Fruit fly (Drosophila melanogaster) whole organism, embryonic: ENCODE measurements around the gene CG17803.

Experiments
- Asciz ChIP-seq: fragments of 200-800 bp; sonication (Bioruptor generic); optimal IDR thresholded peaks from 2 replicates; lab custom pipeline; 2017; ENCODE audit warnings: missing biosample characterization, mild to moderate bottlenecking, missing genetic modification characterization, missing genetic modification reagents
- Awh ChIP-seq: fragments of 200-800 bp; sonication (Bioruptor generic); IDR thresholded peaks from 2 replicates; pipeline ENCODE4, ENCODE4 v1.3.6; 2022; ENCODE audit warnings: missing biosample characterization, missing genetic modification characterization
- CG10274 ChIP-seq: fragments of 200-800 bp; sonication (Bioruptor generic); optimal IDR thresholded peaks from 3 replicates; lab custom pipeline; 2017; ENCODE audit warnings: missing biosample characterization, mild to moderate bottlenecking, missing genetic modification characterization
- CG10462 ChIP-seq: fragments of 200-800 bp; sonication (Bioruptor generic); optimal IDR thresholded peaks from 2 replicates; lab custom pipeline; 2016; ENCODE audit warnings: missing biosample characterization, missing genetic modification characterization
- CG12391 ChIP-seq: fragments of 200-800 bp; sonication (Bioruptor generic); optimal IDR thresholded peaks from 3 replicates; lab custom pipeline; 2018; ENCODE audit warnings: missing biosample characterization, mild to moderate bottlenecking, missing genetic modification characterization, moderate library complexity
- CG17359 ChIP-seq: fragments of 200-800 bp; sonication (Bioruptor generic); optimal IDR thresholded peaks from 3 replicates; lab custom pipeline; 2018; ENCODE audit warnings: missing biosample characterization, mild to moderate bottlenecking, missing genetic modification characterization, moderate library complexity
- CG17361 ChIP-seq: fragments of 200-800 bp; sonication (Bioruptor generic); IDR thresholded peaks from 3 replicates; pipeline ENCODE4 v1.3.6; 2022; ENCODE audit warnings: missing biosample characterization, missing genetic modification characterization
- CG2129 ChIP-seq: fragments of 200-800 bp; sonication (Bioruptor generic); IDR thresholded peaks from 2 replicates; pipeline ENCODE4 v1.3.6; 2022; ENCODE audit warnings: missing biosample characterization, missing genetic modification characterization; ENCODE audit not compliant: partially characterized antibody
- CG2199 ChIP-seq: fragments of 200-800 bp; sonication (Bioruptor generic); IDR thresholded peaks from 3 replicates; pipeline ENCODE4 v1.3.6; 2022; ENCODE audit warnings: missing biosample characterization, missing genetic modification characterization
- CG31365 ChIP-seq: fragments of 200-800 bp; sonication (Bioruptor generic); optimal IDR thresholded peaks from 2 replicates; lab custom pipeline; 2018; ENCODE audit warnings: missing biosample characterization, mild to moderate bottlenecking, missing genetic modification characterization
- CG3995 ChIP-seq: fragments of 200-800 bp; sonication (Bioruptor generic); optimal IDR thresholded peaks from 3 replicates; lab custom pipeline; 2016; ENCODE audit warnings: missing biosample characterization, missing genetic modification characterization
- CG4328 ChIP-seq: fragments of 200-800 bp; sonication (Bioruptor generic); optimal IDR thresholded peaks from 3 replicates; lab custom pipeline; 2017; ENCODE audit warnings: missing biosample characterization, missing genetic modification reagents, missing genetic modification characterization
- CG6791 ChIP-seq: fragments of 200-800 bp; sonication (Bioruptor generic); IDR thresholded peaks from 3 replicates; pipeline ENCODE4 v1.3.6; 2022; ENCODE audit warnings: missing biosample characterization, missing genetic modification characterization; ENCODE audit not compliant: partially characterized antibody
- CG7372 ChIP-seq: fragments of 200-800 bp; sonication (Bioruptor generic); IDR thresholded peaks from 2 replicates; pipeline ENCODE4 v1.3.6; 2022; ENCODE audit warnings: missing biosample characterization, missing genetic modification characterization
- CG8290 ChIP-seq, 3 experiments: fragments of 200-800 bp; sonication (Bioruptor generic); optimal IDR thresholded peaks; 2 replicates each; lab custom pipeline; 2016 to 2019; ENCODE audit warnings: missing biosample characterization in 3 of 3, missing genetic modification characterization in 3 of 3, mild to moderate bottlenecking in 2 of 3, moderate library complexity in 1 of 3
- CG9437 ChIP-seq: fragments of 200-800 bp; sonication (Bioruptor generic); optimal IDR thresholded peaks from 2 replicates; lab custom pipeline; 2018; ENCODE audit warnings: missing biosample characterization, mild to moderate bottlenecking, missing genetic modification characterization
- CG9932 ChIP-seq: fragments of 200-800 bp; sonication (Bioruptor generic); IDR thresholded peaks from 2 replicates; pipeline ENCODE4 v1.3.6; 2022; ENCODE audit warnings: missing biosample characterization, missing genetic modification characterization
- CkIIα-i1 ChIP-seq: fragments of 200-800 bp; sonication (Bioruptor generic); IDR thresholded peaks from 2 replicates; pipeline ENCODE4 v1.3.6; 2022; ENCODE audit warnings: missing biosample characterization, missing genetic modification characterization
- Dbx ChIP-seq: fragments of 200-800 bp; sonication (Bioruptor generic); IDR thresholded peaks from 3 replicates; pipeline ENCODE4 v1.3.6; 2022; ENCODE audit warnings: missing biosample characterization, missing genetic modification characterization
- Eip74EF ChIP-seq, 2 experiments: fragments of 200-800 bp in 1 of 2; fragments of >200 bp in 1 of 2; sonication (Bioruptor generic) in 1 of 2; optimal IDR thresholded peaks; 2 replicates each; lab custom pipeline; 2017 to 2019; ENCODE audit warnings: missing biosample characterization in 2 of 2, missing genetic modification characterization in 2 of 2, mild to moderate bottlenecking in 1 of 2, moderate library complexity in 1 of 2
- Elba2 ChIP-seq: fragments of 200-800 bp; sonication (Bioruptor generic); optimal IDR thresholded peaks from 3 replicates; lab custom pipeline; 2016; ENCODE audit warnings: missing biosample characterization, missing genetic modification characterization
- Ets97D ChIP-seq: fragments of 200-800 bp; sonication (Bioruptor generic); optimal IDR thresholded peaks from 3 replicates; lab custom pipeline; 2016; ENCODE audit warnings: missing biosample characterization, missing genetic modification characterization
- HLH4C ChIP-seq: fragments of 200-800 bp; sonication (Bioruptor generic); IDR thresholded peaks from 3 replicates; pipeline ENCODE4 v1.3.6; 2022; ENCODE audit warnings: missing biosample characterization, missing genetic modification characterization; ENCODE audit not compliant: partially characterized antibody
- Hr51 ChIP-seq, 2 experiments: fragments of 200-800 bp; sonication (Bioruptor generic); optimal IDR thresholded peaks; 2 replicates in 1 of 2; 3 replicates in 1 of 2; lab custom pipeline; 2016 to 2018; ENCODE audit warnings: missing biosample characterization in 2 of 2, missing genetic modification characterization in 2 of 2, mild to moderate bottlenecking in 1 of 2, moderate library complexity in 1 of 2
- Max ChIP-seq: fragments of 200-800 bp; sonication (Bioruptor generic); optimal IDR thresholded peaks from 2 replicates; lab custom pipeline; 2016; ENCODE audit warnings: missing biosample characterization, mild to moderate bottlenecking, missing genetic modification characterization
- Ravus ChIP-seq: fragments of 200-800 bp; sonication (Bioruptor generic); IDR thresholded peaks from 2 replicates; pipeline ENCODE4 v1.3.6; 2022; ENCODE audit warnings: missing biosample characterization, missing genetic modification characterization
- Six4 ChIP-seq: fragments of 200-800 bp; sonication (Bioruptor generic); optimal IDR thresholded peaks from 2 replicates; lab custom pipeline; 2016; ENCODE audit warnings: missing biosample characterization, missing genetic modification characterization
- Usf ChIP-seq: fragments of 200-800 bp; sonication (Bioruptor generic); optimal IDR thresholded peaks from 2 replicates; lab custom pipeline; 2017; ENCODE audit warnings: missing genotype, missing biosample characterization, missing genetic modification characterization
- ato ChIP-seq: fragments of 200-800 bp; sonication (Bioruptor generic); IDR thresholded peaks from 2 replicates; pipeline ENCODE4 v1.3.6; 2022; ENCODE audit warnings: missing biosample characterization, missing genetic modification characterization; ENCODE audit not compliant: partially characterized antibody
- cwo ChIP-seq: fragments of 200-800 bp; sonication (Bioruptor generic); optimal IDR thresholded peaks from 3 replicates; lab custom pipeline; 2017; ENCODE audit warnings: missing biosample characterization, missing genetic modification characterization, mild to moderate bottlenecking, moderate library complexity, missing genetic modification reagents
- eve ChIP-seq, 2 experiments: fragments of >200 bp; optimal IDR thresholded peaks; 2 replicates each; lab custom pipeline; 2017; ENCODE audit warnings: missing biosample characterization in 2 of 2, missing genetic modification characterization in 2 of 2
- fd96Cb ChIP-seq: fragments of 200-800 bp; sonication (Bioruptor generic); optimal IDR thresholded peaks from 2 replicates; lab custom pipeline; 2018; ENCODE audit warnings: missing biosample characterization, mild to moderate bottlenecking, missing genetic modification characterization, moderate library complexity
- grn ChIP-seq: fragments of 200-800 bp; sonication (Bioruptor generic); optimal IDR thresholded peaks from 3 replicates; lab custom pipeline; 2017; ENCODE audit warnings: missing biosample characterization, missing genetic modification characterization
- gt ChIP-seq: fragments of 200-800 bp; sonication (Bioruptor generic); IDR thresholded peaks from 2 replicates; pipeline ENCODE4 v1.3.6; 2022; ENCODE audit warnings: missing biosample characterization, missing genetic modification characterization
- hbn ChIP-seq: fragments of 200-800 bp; sonication (Bioruptor generic); IDR thresholded peaks from 2 replicates; pipeline ENCODE4 v1.3.6; 2022; ENCODE audit warnings: missing biosample characterization, missing genetic modification characterization; ENCODE audit not compliant: partially characterized antibody
- hkb ChIP-seq, 2 experiments: fragments of 200-800 bp in 1 of 2; fragments of >200 bp in 1 of 2; sonication (Bioruptor generic) in 1 of 2; IDR thresholded peaks in 1 of 2; optimal IDR thresholded peaks in 1 of 2; 2 replicates each; pipeline versions ENCODE4 v1.3.6 to Lab custom; 2017 to 2022; ENCODE audit warnings: missing biosample characterization in 1 of 2, missing genetic modification characterization in 1 of 2
- nerfin-2 ChIP-seq: fragments of 200-800 bp; sonication (Bioruptor generic); IDR thresholded peaks from 2 replicates; pipeline ENCODE4 v1.3.6; 2022; ENCODE audit warnings: missing biosample characterization, missing genetic modification characterization; ENCODE audit not compliant: partially characterized antibody
- prd ChIP-seq, 3 experiments: fragments of >200 bp in 2 of 3; fragments of 200-800 bp in 1 of 3; sonication (Bioruptor generic) in 1 of 3; optimal IDR thresholded peaks in 2 of 3; IDR thresholded peaks in 1 of 3; 2 replicates in 2 of 3; 3 replicates in 1 of 3; pipeline versions ENCODE4 v1.3.6 to Lab custom; 2017 to 2022; ENCODE audit warnings: missing biosample characterization in 1 of 3, missing genetic modification characterization in 1 of 3
- psq ChIP-seq: fragments of 200-800 bp; sonication (Bioruptor generic); optimal IDR thresholded peaks from 2 replicates; lab custom pipeline; 2017; ENCODE audit warnings: missing biosample characterization, missing genetic modification characterization
- pum ChIP-seq: fragments of 200-800 bp; sonication (Bioruptor generic); optimal IDR thresholded peaks from 2 replicates; lab custom pipeline; 2016; ENCODE audit warnings: missing biosample characterization, missing genetic modification characterization
- sim ChIP-seq: fragments of 200-800 bp; sonication (Bioruptor generic); IDR thresholded peaks from 2 replicates; pipeline ENCODE4 v1.3.6; 2022; ENCODE audit warnings: missing biosample characterization, missing genetic modification characterization
- so ChIP-seq: fragments of 200-800 bp; sonication (Bioruptor generic); IDR thresholded peaks from 3 replicates; pipeline ENCODE4 v1.3.6; 2022; ENCODE audit warnings: missing biosample characterization, missing genetic modification characterization
- tll ChIP-seq, 2 experiments: fragments of 200-800 bp in 1 of 2; fragments of >200 bp in 1 of 2; sonication (Bioruptor generic) in 1 of 2; optimal IDR thresholded peaks; 2 replicates each; lab custom pipeline; 2017 to 2019; ENCODE audit warnings: missing biosample characterization in 2 of 2, missing genetic modification characterization in 2 of 2, mild to moderate bottlenecking in 1 of 2, moderate library complexity in 1 of 2
- tna ChIP-seq: fragments of 200-800 bp; sonication (Bioruptor generic); IDR thresholded peaks from 2 replicates; pipeline ENCODE4 v1.3.6; 2022; ENCODE audit warnings: missing biosample characterization, missing genetic modification characterization; ENCODE audit not compliant: partially characterized antibody
- tx ChIP-seq: fragments of 200-800 bp; sonication (Bioruptor generic); optimal IDR thresholded peaks from 2 replicates; lab custom pipeline; 2016; ENCODE audit warnings: missing biosample characterization, missing genetic modification characterization
- vvl ChIP-seq: fragments of 200-800 bp; sonication (Bioruptor generic); IDR thresholded peaks from 2 replicates; pipeline ENCODE4 v1.3.6; 2022; ENCODE audit warnings: missing biosample characterization, missing genetic modification characterization
- z ChIP-seq: fragments of 200-800 bp; sonication (Bioruptor generic); IDR thresholded peaks from 3 replicates; pipeline ENCODE4 v1.3.6; 2022; ENCODE audit warnings: missing biosample characterization, missing genetic modification characterization
- zfh1 ChIP-seq: fragments of 200-800 bp; sonication (Bioruptor generic); IDR thresholded peaks from 3 replicates; pipeline ENCODE4 v1.3.6; 2022; ENCODE audit warnings: missing biosample characterization, missing genetic modification characterization

The CG17803 gene

dm6 chr3R:17818803-17819202 is 17.5 kb upstream of the CG17803 start (continued):
- TF ChIP-seq nerfin-2 (GFP tag; lab: Robert Waterston, UW) = no peak
- TF ChIP-seq Hr51 (GFP tag; optimal IDR thresholded peaks at IDR 0.05; lab: Kevin White, UChicago) = peak in 1 of 2 experiments; percentile 45
- TF ChIP-seq CG12391 (tag; lab: Kevin White, UChicago) = peak; percentile 19
- no peak for TF ChIP-seq grn (GFP tag; lab: Kevin White, UChicago)
- no peak for TF ChIP-seq fd96Cb (tag; lab: Kevin White, UChicago)
- no peak for TF ChIP-seq CG7372 (GFP tag; lab: Robert Waterston, UW)
- no peak for TF ChIP-seq psq (GFP tag; lab: Kevin White, UChicago)
- no peak for TF ChIP-seq Eip74EF (GFP tag; optimal IDR thresholded peaks at IDR 0.05; lab: Kevin White, UChicago)
- no peak; the same call in 1 of the 2 replicates for TF ChIP-seq CG9932 (GFP tag; lab: Robert Waterston, UW)
- TF ChIP-seq tx (GFP tag; lab: Kevin White, UChicago) = no peak
- no peak for TF ChIP-seq hkb (optimal IDR thresholded peaks at IDR 0.05; lab: Kevin White, UChicago)
- no peak for TF ChIP-seq hkb (GFP tag; IDR thresholded peaks at IDR 0.05; lab: Robert Waterston, UW)
- TF ChIP-seq CG31365 (tag; lab: Kevin White, UChicago) = no peak
- no peak for TF ChIP-seq sim (GFP tag; lab: Robert Waterston, UW)
- TF ChIP-seq Awh (GFP tag; lab: Robert Waterston, UW) = no peak
- no peak for TF ChIP-seq Usf
- no peak for TF ChIP-seq Asciz
- no peak for TF ChIP-seq CG9437
- no peak for TF ChIP-seq cwo (GFP tag; lab: Kevin White, UChicago)
- TF ChIP-seq tll (GFP tag; optimal IDR thresholded peaks at IDR 0.05; lab: Kevin White, UChicago) = no peak
- no peak for TF ChIP-seq CkIIα-i1 (GFP tag; lab: Robert Waterston, UW)
- no peak for TF ChIP-seq CG3995
- no peak for TF ChIP-seq CG4328 (GFP tag; lab: Kevin White, UChicago)
- no peak for TF ChIP-seq CG17361 (GFP tag; lab: Robert Waterston, UW)
- TF ChIP-seq Ets97D (GFP tag; lab: Kevin White, UChicago) = no peak
- no peak for TF ChIP-seq tna (GFP tag; lab: Robert Waterston, UW)
- no peak for TF ChIP-seq CG8290 (GFP tag; optimal IDR thresholded peaks at IDR 0.05; lab: Kevin White, UChicago)
- peak in 1 of 2 experiments; percentile 50 for TF ChIP-seq CG8290 (tag; optimal IDR thresholded peaks at IDR 0.05; lab: Kevin White, UChicago)
- no peak for TF ChIP-seq ato
- TF ChIP-seq Elba2 (GFP tag; lab: Kevin White, UChicago) = no peak
- no peak for TF ChIP-seq CG10274
- TF ChIP-seq Dbx = no peak
- no peak for TF ChIP-seq CG2199
- TF ChIP-seq CG17359 (tag; lab: Kevin White, UChicago) = no peak
- no peak for TF ChIP-seq Six4 (GFP tag; lab: Kevin White, UChicago)
- TF ChIP-seq prd (optimal IDR thresholded peaks at IDR 0.05; lab: Kevin White, UChicago) = no peak
- TF ChIP-seq prd (GFP tag; IDR thresholded peaks at IDR 0.05; lab: Robert Waterston, UW) = no peak
- TF ChIP-seq Max = no peak
- no peak for TF ChIP-seq CG2129 (GFP tag; lab: Robert Waterston, UW)
- no peak for TF ChIP-seq HLH4C (GFP tag; lab: Robert Waterston, UW)
- TF ChIP-seq Ravus (GFP tag; lab: Robert Waterston, UW) = no peak
- TF ChIP-seq eve (GFP tag; optimal IDR thresholded peaks at IDR 0.05; lab: Kevin White, UChicago) = no peak
- no peak for TF ChIP-seq pum (GFP tag; lab: Kevin White, UChicago)
- no peak for TF ChIP-seq gt (GFP tag; lab: Robert Waterston, UW)
- TF ChIP-seq zfh1 (GFP tag; lab: Robert Waterston, UW) = no peak
- TF ChIP-seq z (GFP tag; lab: Robert Waterston, UW) = no peak
- TF ChIP-seq vvl (GFP tag; lab: Robert Waterston, UW) = peak; percentile 41
- no peak for TF ChIP-seq CG10462 (GFP tag; lab: Kevin White, UChicago)
- no peak for TF ChIP-seq hbn (GFP tag; lab: Robert Waterston, UW)
- no peak for TF ChIP-seq CG6791 (GFP tag; lab: Robert Waterston, UW)
- TF ChIP-seq so (GFP tag; lab: Robert Waterston, UW) = no peak
